Worm (Caenorhabditis elegans): ENCODE data around the gene D2096.11.
A peak's percentile ranks its signal among the peaks of the same experiment; 100 is the strongest.
"Not testable (repeated sequence)": the region's sequence is repeated elsewhere in the genome, so short reads cannot be mapped to it uniquely, and the experiment has no call there.

The D2096.11 gene

DNA sequence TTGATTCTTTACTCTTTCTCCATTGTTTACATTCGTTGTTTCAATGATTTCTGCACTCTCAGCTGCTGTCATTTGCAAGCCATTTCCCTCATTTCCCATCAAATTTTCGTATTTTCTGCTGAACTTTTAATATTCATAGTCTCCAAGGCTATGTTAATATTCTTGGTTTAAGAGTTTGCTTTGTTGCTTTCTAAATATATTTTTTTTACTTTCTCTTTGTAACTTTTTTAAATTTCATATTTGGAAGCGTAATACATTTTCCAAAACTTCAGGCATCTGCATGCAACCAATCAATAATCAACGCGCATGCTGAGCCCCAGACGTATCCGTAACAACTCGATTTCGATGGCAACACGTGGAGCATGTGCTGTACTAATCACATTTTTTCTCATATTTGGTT is 33.2 kb downstream of the D2096.11 start, which contains the start of gene sqv-1:
Gene sqv-1 (plus strand): TSS at position 301 of the 400 bp plus-strand sequence.
- no peak for TF ChIP-seq C34F6.9 (tag; optimal IDR thresholded peaks at IDR 0.05)

DNA sequence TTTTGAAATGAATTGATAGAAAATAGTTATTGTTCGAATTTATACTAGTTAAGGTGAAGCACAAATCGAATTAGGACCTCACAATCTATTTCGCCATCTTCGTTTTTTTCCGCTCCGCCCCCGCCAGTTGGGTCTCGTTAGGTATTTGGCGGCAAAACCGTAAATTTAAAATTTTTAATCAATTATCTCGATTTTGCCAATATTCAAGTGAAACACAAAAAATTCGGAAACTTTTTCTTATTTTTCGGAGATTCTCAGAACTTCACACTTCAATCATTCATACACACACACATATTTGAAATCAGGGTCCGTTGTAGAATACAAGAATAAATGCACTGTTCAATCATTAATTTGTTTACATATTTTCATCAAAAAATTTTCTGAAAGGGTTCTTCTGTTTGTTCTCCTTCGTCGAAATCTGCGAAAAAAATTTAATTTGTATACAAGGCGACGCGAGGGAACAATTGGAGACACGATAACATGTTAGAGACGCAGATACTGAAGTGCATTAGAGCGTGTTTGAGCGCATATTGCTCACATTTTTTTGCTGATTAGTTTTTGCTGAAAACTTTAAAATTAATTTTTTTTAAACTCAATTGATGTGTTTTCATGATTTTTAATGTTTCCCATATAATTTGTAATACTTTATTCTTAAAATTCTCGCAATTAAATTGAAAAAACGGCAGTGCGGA is 34.1 kb downstream of the D2096.11 start, which contains the start of gene D2096.5:
Gene D2096.5 (minus strand): TSS at position 51 of the 692 bp plus-strand sequence.
- no peak for TF ChIP-seq nhr-237 (tag; optimal IDR thresholded peaks at IDR 0.05)
- TF ChIP-seq C34F6.9 (tag; optimal IDR thresholded peaks at IDR 0.05), result peak; percentile 63
- TF ChIP-seq unc-55 (GFP tag; optimal IDR thresholded peaks at IDR 0.05), result peak; percentile 36

DNA sequence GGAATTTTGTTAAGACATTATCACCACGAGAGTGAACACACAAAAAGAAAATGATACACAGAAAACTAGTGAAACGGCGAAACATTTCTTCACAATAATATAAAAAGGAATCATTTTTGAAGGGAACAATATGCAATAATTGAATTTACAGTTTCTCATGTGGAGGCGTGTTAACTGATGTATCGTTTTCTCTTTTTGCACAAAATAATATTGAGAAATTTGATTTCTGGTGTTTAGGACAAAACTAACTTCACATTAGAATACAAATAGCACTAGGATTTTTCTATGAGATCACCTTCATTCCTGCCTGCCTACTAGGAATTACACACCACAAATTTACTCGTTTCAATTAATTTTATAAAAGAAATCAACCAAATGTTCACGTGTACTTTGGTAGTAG is 35.5 kb downstream of the D2096.11 start, which contains the start of gene D2096.13:
Gene D2096.13 (minus strand): TSS at position 101 of the 400 bp plus-strand sequence.
- no peak for TF ChIP-seq zag-1 (tag; optimal IDR thresholded peaks at IDR 0.05)
- no peak for TF ChIP-seq sem-4 (tag; optimal IDR thresholded peaks at IDR 0.05)
- TF ChIP-seq blmp-1 (tag; optimal IDR thresholded peaks at IDR 0.05; ENCODE audit: insufficient read depth), result no peak
- no peak for TF ChIP-seq nhr-77 (tag; optimal IDR thresholded peaks at IDR 0.05)
- no peak for TF ChIP-seq ama-1 (optimal IDR thresholded peaks at IDR 0.05)
- no peak for TF ChIP-seq mbf-1 (tag; optimal IDR thresholded peaks at IDR 0.05)
- TF ChIP-seq fos-1 (tag; optimal IDR thresholded peaks at IDR 0.05), result no peak
- TF ChIP-seq nhr-11 (tag; optimal IDR thresholded peaks at IDR 0.05), result no peak
- no peak for TF ChIP-seq lin-39 (tag; optimal IDR thresholded peaks at IDR 0.05)
- TF ChIP-seq crh-2 (tag; optimal IDR thresholded peaks at IDR 0.05), result no peak
- no peak for TF ChIP-seq lin-11 (tag; optimal IDR thresholded peaks at IDR 0.05)
- no peak for TF ChIP-seq nhr-6 (tag; optimal IDR thresholded peaks at IDR 0.05)
- TF ChIP-seq ztf-1 (GFP tag; conservative IDR thresholded peaks at IDR 0.05), result no peak
- TF ChIP-seq gmeb-1 (tag; optimal IDR thresholded peaks at IDR 0.05), result no peak
- no peak for TF ChIP-seq unc-39 (tag; optimal IDR thresholded peaks at IDR 0.05)
- TF ChIP-seq ZK546.5 (tag; optimal IDR thresholded peaks at IDR 0.05), result no peak
- no peak for TF ChIP-seq unc-62 (GFP tag; optimal IDR thresholded peaks at IDR 0.05)

DNA sequence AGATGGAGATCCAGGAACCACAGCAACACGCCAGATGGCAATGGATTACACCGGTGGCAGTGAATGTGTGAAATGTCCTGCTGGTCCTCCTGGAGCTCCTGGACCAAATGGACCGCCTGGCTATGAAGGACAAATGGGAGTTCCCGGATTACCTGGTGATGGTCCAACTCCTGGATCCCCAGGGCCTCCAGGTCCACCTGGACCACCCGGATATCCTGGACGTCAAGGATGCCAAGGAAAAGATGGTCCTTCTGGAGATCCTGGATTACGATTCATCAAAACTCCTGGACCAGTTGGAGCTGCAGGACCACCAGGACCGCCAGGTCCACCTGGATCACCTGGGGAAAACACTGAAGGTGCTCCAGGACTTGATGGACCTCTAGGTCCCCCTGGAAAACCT is 36.7 kb downstream of the D2096.11 start:
- no peak for TF ChIP-seq ztf-1 (GFP tag; conservative IDR thresholded peaks at IDR 0.05)
- no peak for TF ChIP-seq crh-2 (tag; optimal IDR thresholded peaks at IDR 0.05)
- no peak for TF ChIP-seq nhr-21 (tag; optimal IDR thresholded peaks at IDR 0.05)
- TF ChIP-seq Y55F3AM.14 (GFP tag; optimal IDR thresholded peaks at IDR 0.05), result no peak
- TF ChIP-seq sem-4 (tag; optimal IDR thresholded peaks at IDR 0.05), result no peak
- no peak for TF ChIP-seq lsy-2 (tag; optimal IDR thresholded peaks at IDR 0.05)
- TF ChIP-seq peb-1 (tag; optimal IDR thresholded peaks at IDR 0.05), result no peak
- TF ChIP-seq nhr-10 (tag; optimal IDR thresholded peaks at IDR 0.05), result no peak
- no peak for TF ChIP-seq aly-2 (tag; optimal IDR thresholded peaks at IDR 0.05)
- TF ChIP-seq R02D3.7 (tag; optimal IDR thresholded peaks at IDR 0.05), result no peak

DNA sequence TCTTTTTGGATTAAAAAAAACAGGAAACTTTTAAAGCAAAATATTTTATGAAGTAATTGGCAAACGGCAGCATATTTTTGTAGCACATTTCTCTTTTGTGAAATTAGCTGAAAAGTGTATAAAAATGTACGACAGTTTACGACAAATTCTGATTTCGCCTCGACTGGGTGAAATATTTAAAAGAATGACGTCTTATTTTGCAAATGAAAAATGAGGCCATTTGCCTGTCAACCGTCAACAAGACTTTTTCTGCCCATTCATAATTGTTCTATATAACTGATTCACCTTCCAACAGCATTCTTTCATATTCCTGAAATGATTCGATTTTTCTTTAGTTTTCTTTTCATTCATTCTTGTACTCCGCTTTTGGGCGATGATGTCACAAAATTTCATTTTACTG is 38.4 kb downstream of the D2096.11 start, which contains the start of the genes F17E9.2 and col-116:
Gene F17E9.2 (plus strand): TSS at position 301 of the 400 bp plus-strand sequence.
Gene col-116 (plus strand): TSS at position 315 of the 400 bp plus-strand sequence.
- TF ChIP-seq nhr-11 (tag; optimal IDR thresholded peaks at IDR 0.05), result no peak
- TF ChIP-seq gmeb-1 (tag; optimal IDR thresholded peaks at IDR 0.05), result no peak
- no peak for TF ChIP-seq lin-13 (GFP tag; optimal IDR thresholded peaks at IDR 0.05)
- no peak for TF ChIP-seq ama-1 (optimal IDR thresholded peaks at IDR 0.05)
- TF ChIP-seq sem-4 (tag; optimal IDR thresholded peaks at IDR 0.05), result no peak

DNA sequence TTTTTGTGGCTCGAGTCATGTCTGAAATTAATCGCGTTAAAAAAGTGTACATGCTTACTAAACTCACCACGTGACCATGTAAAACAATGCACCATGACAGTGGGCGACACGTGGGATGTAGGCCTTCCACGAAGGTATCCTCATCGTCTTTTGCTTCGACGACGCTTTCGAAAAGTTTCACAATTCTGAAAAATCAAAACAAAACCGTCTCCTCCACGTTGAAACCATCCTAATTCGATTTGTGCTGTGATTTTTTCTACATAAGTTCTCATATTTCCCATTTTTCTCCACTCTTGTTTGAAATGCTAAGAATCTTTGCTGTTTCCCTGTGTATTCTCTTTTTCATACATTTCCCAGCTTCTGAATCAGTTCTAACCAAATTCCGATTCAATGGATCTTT is 39.4 kb downstream of the D2096.11 start, which contains the start of gene F17E9.3:
Gene F17E9.3 (plus strand): TSS at position 301 of the 400 bp plus-strand sequence.
- no peak for TF ChIP-seq R02D3.7 (tag; optimal IDR thresholded peaks at IDR 0.05)
- no peak for TF ChIP-seq C34F6.9 (tag; optimal IDR thresholded peaks at IDR 0.05)

DNA sequence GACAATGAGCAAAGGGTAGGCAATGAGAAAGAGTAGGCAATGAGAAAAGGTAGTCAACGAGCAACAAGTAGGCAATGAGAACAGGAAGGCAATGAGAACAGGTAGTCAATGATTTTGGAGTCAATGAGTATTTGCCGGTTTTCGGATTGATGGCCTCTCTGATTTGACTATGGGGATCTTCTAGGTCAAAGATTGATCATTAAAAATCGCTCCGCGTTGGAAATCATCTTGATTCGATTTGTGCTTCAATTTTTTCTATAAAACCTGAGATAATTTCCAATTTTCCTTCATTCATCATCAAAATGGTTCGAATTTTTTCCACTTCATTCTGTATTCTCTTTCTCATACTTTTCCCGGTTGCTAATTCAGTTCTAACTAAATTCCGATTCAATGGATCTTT is 42.0 kb downstream of the D2096.11 start, which contains the start of gene F17E9.16:
Gene F17E9.16 (plus strand): TSS at position 301 of the 400 bp plus-strand sequence.
- not testable (repeated sequence) for TF ChIP-seq ama-1 (optimal IDR thresholded peaks at IDR 0.05); C34F6.9 (tag; optimal IDR thresholded peaks at IDR 0.05); mbf-1 (tag; optimal IDR thresholded peaks at IDR 0.05)

Measured in whole organism, L2 larva.